Fruit fly (Drosophila melanogaster) whole organism, adult: ENCODE results near the gene Regnase-1.

Source experiments
- CG33017 ChIP-seq: fragments of 200-800 bp; sonication (Bioruptor generic); optimal IDR thresholded peaks from 2 replicates; lab custom pipeline; 2018; ENCODE audit warnings: missing biosample characterization, mild to moderate bottlenecking, missing genetic modification characterization, moderate library complexity
- CG5204 ChIP-seq: fragments of 200-800 bp; sonication (Bioruptor generic); optimal IDR thresholded peaks from 2 replicates; lab custom pipeline; 2016; ENCODE audit warnings: missing biosample characterization, missing genetic modification characterization
- Clk ChIP-seq: fragments of 200-800 bp; sonication (Bioruptor generic); optimal IDR thresholded peaks from 2 replicates; lab custom pipeline; 2017; ENCODE audit warnings: missing biosample characterization, missing genetic modification characterization
- Mnt ChIP-seq: fragments of 200-800 bp; sonication (Bioruptor generic); optimal IDR thresholded peaks from 2 replicates; lab custom pipeline; 2016; ENCODE audit warnings: missing biosample characterization, mild to moderate bottlenecking, missing genetic modification characterization
- cic ChIP-seq: fragments of 200-800 bp; sonication (Bioruptor generic); optimal IDR thresholded peaks from 2 replicates; lab custom pipeline; 2017; ENCODE audit warnings: missing biosample characterization, mild to moderate bottlenecking, missing genetic modification characterization, moderate library complexity
- ovo ChIP-seq: fragments of 200-800 bp; sonication (Bioruptor generic); optimal IDR thresholded peaks from 2 replicates; lab custom pipeline; 2016; ENCODE audit warnings: missing biosample characterization, missing genetic modification characterization
- pad ChIP-seq: fragments of 200-800 bp; sonication (Bioruptor generic); optimal IDR thresholded peaks from 3 replicates; lab custom pipeline; 2017; ENCODE audit warnings: missing biosample characterization, missing genetic modification characterization, mild to moderate bottlenecking, moderate library complexity, missing genetic modification reagents

DNA sequence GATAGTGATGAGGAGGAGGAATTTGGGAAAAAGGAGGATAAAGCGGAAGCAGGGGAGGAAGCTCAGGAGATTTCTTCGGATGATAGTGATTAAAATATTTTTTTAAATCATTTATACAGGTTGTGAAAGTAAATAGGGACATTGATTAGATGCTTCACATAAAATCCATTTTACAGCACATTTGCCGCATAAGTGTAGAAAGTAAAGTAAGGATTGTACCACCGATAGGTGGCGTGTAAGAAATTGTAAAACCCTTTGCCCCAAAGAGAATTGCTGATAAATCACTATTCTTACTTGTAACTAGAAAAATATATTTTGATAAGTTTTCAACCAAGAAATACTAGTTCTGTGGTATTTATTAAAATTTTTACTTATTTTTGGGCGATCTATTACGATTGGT lies 23.1 kb upstream of the Regnase-1 start:
- no peak for TF ChIP-seq Clk (GFP tag; lab: Kevin White, UChicago)
- TF ChIP-seq Mnt: no peak
- TF ChIP-seq CG33017 (tag; lab: Kevin White, UChicago): no peak
- no peak for TF ChIP-seq cic (GFP tag; lab: Kevin White, UChicago)
- no peak for TF ChIP-seq CG5204 (GFP tag; lab: Kevin White, UChicago)
- no peak for TF ChIP-seq ovo (GFP tag; lab: Kevin White, UChicago)
- TF ChIP-seq pad (GFP tag; lab: Kevin White, UChicago): no peak
